Fruit fly (Drosophila melanogaster) whole organism, embryonic: ENCODE results near the gene hog.

Source experiments
- Antp ChIP-seq: fragments of 200-800 bp; sonication (Bioruptor generic); optimal IDR thresholded peaks from 3 replicates; lab custom pipeline; 2016; ENCODE audit warnings: missing biosample characterization, missing genetic modification characterization
- BEAF-32 ChIP-seq: fragments of 200-800 bp; sonication (Bioruptor generic); optimal IDR thresholded peaks from 3 replicates; lab custom pipeline; 2017; ENCODE audit warnings: missing biosample characterization, missing genetic modification characterization, mild to moderate bottlenecking, moderate library complexity, missing genetic modification reagents
- Bteb2 ChIP-seq: fragments of 200-800 bp; sonication (Bioruptor generic); optimal IDR thresholded peaks from 2 replicates; lab custom pipeline; 2016; ENCODE audit warnings: missing biosample characterization, missing genetic modification characterization
- CG10654 ChIP-seq: fragments of 200-800 bp; sonication (Bioruptor generic); optimal IDR thresholded peaks from 2 replicates; lab custom pipeline; 2016; ENCODE audit warnings: missing biosample characterization, missing genetic modification characterization
- CG12071 ChIP-seq: fragments of 200-800 bp; sonication (Bioruptor generic); optimal IDR thresholded peaks from 3 replicates; lab custom pipeline; 2018; ENCODE audit warnings: missing biosample characterization, mild to moderate bottlenecking, missing genetic modification characterization
- CG1603 ChIP-seq: fragments of 200-800 bp; sonication (Bioruptor generic); optimal IDR thresholded peaks from 2 replicates; lab custom pipeline; 2019; ENCODE audit warnings: missing biosample characterization, mild to moderate bottlenecking, missing genetic modification characterization, moderate library complexity
- CG17568 ChIP-seq: fragments of 200-800 bp; sonication (Bioruptor generic); optimal IDR thresholded peaks from 2 replicates; lab custom pipeline; 2018; ENCODE audit warnings: missing biosample characterization, mild to moderate bottlenecking, missing genetic modification characterization, moderate library complexity
- CG1832 ChIP-seq: fragments of 200-800 bp; sonication (Bioruptor generic); optimal IDR thresholded peaks from 2 replicates; lab custom pipeline; 2017; ENCODE audit warnings: missing biosample characterization, mild to moderate bottlenecking, missing genetic modification characterization, inconsistent platforms
- CG2120 ChIP-seq: fragments of 200-800 bp; sonication (Bioruptor generic); optimal IDR thresholded peaks from 3 replicates; lab custom pipeline; 2016; ENCODE audit warnings: missing biosample characterization, missing genetic modification characterization
- CG2199 ChIP-seq: fragments of 200-800 bp; sonication (Bioruptor generic); IDR thresholded peaks from 3 replicates; pipeline ENCODE4 v1.3.6; 2022; ENCODE audit warnings: missing biosample characterization, missing genetic modification characterization
- CG2889 ChIP-seq: fragments of 200-800 bp; sonication (Bioruptor generic); IDR thresholded peaks from 3 replicates; pipeline ENCODE4 v1.3.6; 2022; ENCODE audit warnings: missing biosample characterization, missing genetic modification characterization
- CG4282 ChIP-seq: fragments of 200-800 bp; sonication (Bioruptor generic); optimal IDR thresholded peaks from 2 replicates; lab custom pipeline; 2016; ENCODE audit warnings: missing biosample characterization, missing genetic modification characterization
- CG4424 ChIP-seq: fragments of 200-800 bp; sonication (Bioruptor generic); optimal IDR thresholded peaks from 3 replicates; lab custom pipeline; 2016; ENCODE audit warnings: missing biosample characterization, missing genetic modification characterization
- CG6813 ChIP-seq: fragments of 200-800 bp; sonication (Bioruptor generic); optimal IDR thresholded peaks from 2 replicates; lab custom pipeline; 2017; ENCODE audit warnings: missing biosample characterization, missing genetic modification characterization, mild to moderate bottlenecking, moderate library complexity, missing genetic modification reagents
- CG7271 ChIP-seq: fragments of 200-800 bp; sonication (Bioruptor generic); optimal IDR thresholded peaks from 2 replicates; lab custom pipeline; 2018; ENCODE audit warnings: missing biosample characterization, mild to moderate bottlenecking, missing genetic modification characterization, moderate library complexity
- CG8478 ChIP-seq: fragments of >200 bp; optimal IDR thresholded peaks from 2 replicates; lab custom pipeline; 2018
- CG8765 ChIP-seq: fragments of 200-800 bp; sonication (Bioruptor generic); IDR thresholded peaks from 2 replicates; pipeline ENCODE4 v1.3.6; 2022; ENCODE audit warnings: missing biosample characterization, missing genetic modification characterization
- CG9876 ChIP-seq: fragments of 200-800 bp; sonication (Bioruptor generic); optimal IDR thresholded peaks from 2 replicates; lab custom pipeline; 2016; ENCODE audit warnings: missing biosample characterization, missing genetic modification characterization
- Camta ChIP-seq: fragments of 200-800 bp; sonication (Bioruptor generic); optimal IDR thresholded peaks from 2 replicates; lab custom pipeline; 2016; ENCODE audit warnings: missing biosample characterization, missing genetic modification characterization
- Dad ChIP-seq: fragments of 200-800 bp; sonication (Bioruptor generic); optimal IDR thresholded peaks from 3 replicates; lab custom pipeline; 2016; ENCODE audit warnings: missing biosample characterization, missing genetic modification characterization
- Dip3 ChIP-seq: fragments of 200-800 bp; sonication (Bioruptor generic); optimal IDR thresholded peaks from 3 replicates; lab custom pipeline; 2016; ENCODE audit warnings: missing biosample characterization, missing genetic modification characterization
- Hr3 ChIP-seq: fragments of 200-800 bp; sonication (Bioruptor generic); optimal IDR thresholded peaks from 3 replicates; lab custom pipeline; 2016; ENCODE audit warnings: missing biosample characterization, missing genetic modification characterization
- Hr51 ChIP-seq, 2 experiments: fragments of 200-800 bp; sonication (Bioruptor generic); optimal IDR thresholded peaks; 2 replicates in 1 of 2; 3 replicates in 1 of 2; lab custom pipeline; 2016 to 2018; ENCODE audit warnings: missing biosample characterization in 2 of 2, missing genetic modification characterization in 2 of 2, mild to moderate bottlenecking in 1 of 2, moderate library complexity in 1 of 2
- Kr ChIP-seq: fragments of 200-800 bp; sonication (Bioruptor generic); optimal IDR thresholded peaks from 2 replicates; lab custom pipeline; 2017; ENCODE audit warnings: missing biosample characterization, mild to moderate bottlenecking, missing genetic modification characterization
- MTF-1 ChIP-seq: fragments of 200-800 bp; sonication (Bioruptor generic); optimal IDR thresholded peaks from 2 replicates; lab custom pipeline; 2018; ENCODE audit warnings: missing biosample characterization, mild to moderate bottlenecking, missing genetic modification characterization, borderline replicate concordance
- Oli ChIP-seq: fragments of 200-800 bp; sonication (Bioruptor generic); optimal IDR thresholded peaks from 2 replicates; lab custom pipeline; 2018; ENCODE audit warnings: missing biosample characterization, mild to moderate bottlenecking, missing genetic modification characterization, moderate library complexity
- ab ChIP-seq: fragments of 200-800 bp; sonication (Bioruptor generic); optimal IDR thresholded peaks from 2 replicates; lab custom pipeline; 2016; ENCODE audit warnings: missing biosample characterization, missing genetic modification characterization
- ac ChIP-seq: fragments of 200-800 bp; sonication (Bioruptor generic); optimal IDR thresholded peaks from 3 replicates; lab custom pipeline; 2017; ENCODE audit warnings: missing biosample characterization, mild to moderate bottlenecking, missing genetic modification characterization
- aop ChIP-seq: fragments of 200-800 bp; sonication (Bioruptor generic); IDR thresholded peaks from 2 replicates; pipeline ENCODE4 v1.3.6; 2022; ENCODE audit warnings: missing biosample characterization, missing genetic modification characterization
- ara ChIP-seq: fragments of 200-800 bp; sonication (Bioruptor generic); IDR thresholded peaks from 2 replicates; pipeline ENCODE4 v1.3.6; 2022; ENCODE audit warnings: missing biosample characterization, missing genetic modification characterization
- az2 ChIP-seq: fragments of 200-800 bp; sonication (Bioruptor generic); optimal IDR thresholded peaks from 3 replicates; lab custom pipeline; 2016; ENCODE audit warnings: missing biosample characterization, missing genetic modification characterization
- br ChIP-seq: fragments of >200 bp; optimal IDR thresholded peaks from 2 replicates; lab custom pipeline; 2017
- cad ChIP-seq: fragments of >200 bp; optimal IDR thresholded peaks from 2 replicates; lab custom pipeline; 2017; ENCODE audit warnings: missing biosample characterization, missing genetic modification characterization
- chif ChIP-seq, 2 experiments: fragments of 200-800 bp; sonication (Bioruptor generic); optimal IDR thresholded peaks; 3 replicates each; lab custom pipeline; 2016; ENCODE audit warnings: missing biosample characterization in 2 of 2, missing genetic modification characterization in 2 of 2
- croc ChIP-seq: fragments of 200-800 bp; sonication (Bioruptor generic); conservative IDR thresholded peaks from 3 replicates; pipeline ENCODE4 v1.3.6; 2022; ENCODE audit warnings: missing biosample characterization, missing genetic modification characterization
- fu2 ChIP-seq: fragments of 200-800 bp; sonication (Bioruptor generic); optimal IDR thresholded peaks from 2 replicates; lab custom pipeline; 2016; ENCODE audit warnings: missing biosample characterization, missing genetic modification characterization
- gcm2 ChIP-seq: fragments of 200-800 bp; sonication (Bioruptor generic); optimal IDR thresholded peaks from 2 replicates; lab custom pipeline; 2016; ENCODE audit warnings: missing biosample characterization, missing genetic modification characterization
- hb ChIP-seq: fragments of 200-800 bp; sonication (Bioruptor generic); IDR thresholded peaks from 3 replicates; pipeline ENCODE4 v1.3.6; 2022; ENCODE audit warnings: missing biosample characterization, missing genetic modification characterization; ENCODE audit not compliant: partially characterized antibody
- jigr1 ChIP-seq: fragments of 200-800 bp; sonication (Bioruptor generic); IDR thresholded peaks from 3 replicates; pipeline ENCODE4 v1.3.6; 2022; ENCODE audit warnings: missing biosample characterization, missing genetic modification characterization
- kay ChIP-seq: fragments of 200-800 bp; sonication (Bioruptor generic); optimal IDR thresholded peaks from 2 replicates; lab custom pipeline; 2016; ENCODE audit warnings: missing biosample characterization, missing genetic modification characterization
- klu ChIP-seq: fragments of 200-800 bp; sonication (Bioruptor generic); IDR thresholded peaks from 2 replicates; pipeline ENCODE4 v1.3.6; 2022; ENCODE audit warnings: missing biosample characterization, missing genetic modification characterization
- lmd ChIP-seq: fragments of 200-800 bp; sonication (Bioruptor generic); IDR thresholded peaks from 2 replicates; pipeline ENCODE4 v1.3.6; 2022; ENCODE audit warnings: missing biosample characterization, missing genetic modification characterization
- mam ChIP-seq: fragments of 200-800 bp; sonication (Bioruptor generic); optimal IDR thresholded peaks from 3 replicates; lab custom pipeline; 2016; ENCODE audit warnings: missing biosample characterization, missing genetic modification characterization
- pho ChIP-seq: fragments of 200-800 bp; sonication (Bioruptor generic); optimal IDR thresholded peaks from 2 replicates; lab custom pipeline; 2016; ENCODE audit warnings: missing biosample characterization, missing genetic modification characterization
- pros ChIP-seq: fragments of 200-800 bp; sonication (Bioruptor generic); optimal IDR thresholded peaks from 3 replicates; lab custom pipeline; 2019; ENCODE audit warnings: missing biosample characterization, mild to moderate bottlenecking, missing genetic modification characterization, moderate library complexity
- pzg ChIP-seq: fragments of 200-800 bp; sonication (Bioruptor generic); optimal IDR thresholded peaks from 3 replicates; lab custom pipeline; 2018; ENCODE audit warnings: missing biosample characterization, mild to moderate bottlenecking, missing genetic modification characterization, moderate library complexity
- repo ChIP-seq: fragments of 200-800 bp; sonication (Bioruptor generic); optimal IDR thresholded peaks from 2 replicates; lab custom pipeline; 2016; ENCODE audit warnings: missing biosample characterization, missing genetic modification characterization
- salm ChIP-seq: fragments of 200-800 bp; sonication (Bioruptor generic); optimal IDR thresholded peaks from 2 replicates; lab custom pipeline; 2018; ENCODE audit warnings: missing biosample characterization, mild to moderate bottlenecking, missing genetic modification characterization
- scrt ChIP-seq: fragments of 200-800 bp; sonication (Bioruptor generic); optimal IDR thresholded peaks from 2 replicates; lab custom pipeline; 2018; ENCODE audit warnings: missing biosample characterization, mild to moderate bottlenecking, missing genetic modification characterization, moderate library complexity
- shn ChIP-seq: fragments of 200-800 bp; sonication (Bioruptor generic); optimal IDR thresholded peaks from 3 replicates; lab custom pipeline; 2016; ENCODE audit warnings: missing biosample characterization, missing genetic modification characterization
- sr ChIP-seq: fragments of 200-800 bp; sonication (Bioruptor generic); IDR thresholded peaks from 3 replicates; pipeline ENCODE4 v1.3.6; 2022; ENCODE audit warnings: missing biosample characterization, missing genetic modification characterization
- sug ChIP-seq: fragments of 200-800 bp; optimal IDR thresholded peaks from 2 replicates; lab custom pipeline; 2019; ENCODE audit warnings: missing biosample characterization, mild to moderate bottlenecking, missing genetic modification characterization, moderate library complexity
- zf30C ChIP-seq: fragments of 200-800 bp; sonication (Bioruptor generic); optimal IDR thresholded peaks from 3 replicates; lab custom pipeline; 2018; ENCODE audit warnings: missing biosample characterization, mild to moderate bottlenecking, missing genetic modification characterization

Gene hog

DNA sequence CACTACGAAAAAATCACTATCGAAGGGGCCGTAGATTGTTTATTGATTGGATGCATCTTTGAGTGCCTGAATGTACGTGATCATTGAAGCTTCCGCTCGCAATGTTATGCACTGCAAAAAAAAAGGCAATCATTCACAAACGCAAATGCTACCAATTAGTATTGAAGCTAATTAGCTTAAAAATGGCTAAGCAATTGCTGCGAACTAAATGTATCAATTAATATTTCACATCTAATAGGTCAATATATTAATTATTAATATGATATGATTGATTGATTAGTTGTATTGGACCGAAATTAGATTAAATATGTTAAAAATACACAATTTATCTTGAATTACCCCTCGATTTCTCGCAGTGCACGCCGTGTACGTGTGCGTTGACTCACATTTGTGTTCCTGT lies 49.5 kb downstream of the hog start (continued):
- TF ChIP-seq sr (GFP tag; lab: Robert Waterston, UW) = no peak
- no peak for TF ChIP-seq CG10654
- no peak for TF ChIP-seq pho
- peak; percentile 20 for TF ChIP-seq az2 (GFP tag; lab: Kevin White, UChicago)
- TF ChIP-seq Camta = no peak
- TF ChIP-seq Bteb2 (GFP tag; lab: Kevin White, UChicago) = no peak
- no peak for TF ChIP-seq CG9876
- TF ChIP-seq Antp (GFP tag; lab: Kevin White, UChicago) = no peak
- no peak for TF ChIP-seq CG8765
- no peak for TF ChIP-seq jigr1 (GFP tag; lab: Robert Waterston, UW)
- TF ChIP-seq chif (GFP tag; optimal IDR thresholded peaks at IDR 0.05; lab: Kevin White, UChicago) = no peak
- no peak for TF ChIP-seq repo (GFP tag; lab: Kevin White, UChicago)
- no peak for TF ChIP-seq CG7271 (tag; lab: Kevin White, UChicago)
- no peak for TF ChIP-seq CG4282 (GFP tag; lab: Kevin White, UChicago)
- no peak for TF ChIP-seq sug (tag; lab: Kevin White, UChicago)
- no peak for TF ChIP-seq ara (GFP tag; lab: Robert Waterston, UW)
- no peak for TF ChIP-seq BEAF-32 (GFP tag; lab: Kevin White, UChicago)
- TF ChIP-seq Oli (tag; lab: Kevin White, UChicago) = peak; percentile 46
- no peak for TF ChIP-seq pros (GFP tag; lab: Kevin White, UChicago)
- no peak for TF ChIP-seq aop (GFP tag; lab: Robert Waterston, UW)
- TF ChIP-seq lmd (GFP tag; lab: Robert Waterston, UW) = peak; percentile 17; the same call in 1 of the 2 replicates
- no peak for TF ChIP-seq hb (GFP tag; lab: Robert Waterston, UW)
- no peak for TF ChIP-seq Dip3
- TF ChIP-seq Dad (GFP tag; lab: Kevin White, UChicago) = no peak
- peak in 1 of 2 experiments; percentile 39 for TF ChIP-seq Hr51 (GFP tag; optimal IDR thresholded peaks at IDR 0.05; lab: Kevin White, UChicago)
- TF ChIP-seq CG1832 (GFP tag; lab: Kevin White, UChicago) = no peak
- no peak for TF ChIP-seq cad
- TF ChIP-seq CG2199 (GFP tag; lab: Robert Waterston, UW) = no peak
- TF ChIP-seq croc (GFP tag; lab: Robert Waterston, UW) = no peak
- TF ChIP-seq pzg (GFP tag; lab: Kevin White, UChicago) = no peak
- no peak for TF ChIP-seq zf30C
- no peak for TF ChIP-seq ac (GFP tag; lab: Kevin White, UChicago)
- TF ChIP-seq Hr3 (GFP tag; lab: Kevin White, UChicago) = peak; percentile 1
- TF ChIP-seq klu (GFP tag; lab: Robert Waterston, UW) = no peak
- TF ChIP-seq ab (GFP tag; lab: Kevin White, UChicago) = no peak
- TF ChIP-seq CG12071 = no peak
- no peak for TF ChIP-seq salm (tag; lab: Kevin White, UChicago)
- no peak for TF ChIP-seq fu2 (GFP tag; lab: Kevin White, UChicago)
- TF ChIP-seq CG8478 = no peak
- no peak for TF ChIP-seq CG2120 (GFP tag; lab: Kevin White, UChicago)
- peak; percentile 41 for TF ChIP-seq CG1603
- no peak for TF ChIP-seq gcm2
- TF ChIP-seq br (lab: Kevin White, UChicago) = no peak
- TF ChIP-seq CG17568 (GFP tag; lab: Kevin White, UChicago) = no peak
- no peak for TF ChIP-seq CG2889 (GFP tag; lab: Robert Waterston, UW)
- peak; percentile 34 for TF ChIP-seq CG4424 (GFP tag; lab: Kevin White, UChicago)
- no peak for TF ChIP-seq shn (GFP tag; lab: Kevin White, UChicago)
- no peak for TF ChIP-seq MTF-1 (GFP tag; lab: Kevin White, UChicago)
- TF ChIP-seq kay = no peak
- TF ChIP-seq CG6813 (GFP tag; lab: Kevin White, UChicago) = no peak
- no peak for TF ChIP-seq scrt (GFP tag; lab: Kevin White, UChicago)
- TF ChIP-seq Kr (GFP tag; lab: Kevin White, UChicago) = no peak
- no peak for TF ChIP-seq mam (GFP tag; lab: Kevin White, UChicago)
